Fruit fly (Drosophila melanogaster): ENCODE results near the gene Trmt61.

- peak; percentile 47 for TF ChIP-seq CG33017 (tag; optimal IDR thresholded peaks at IDR 0.05)
- TF ChIP-seq Crg-1 (GFP tag; optimal IDR thresholded peaks at IDR 0.05): no peak
- peak; percentile 72 for TF ChIP-seq kay (GFP tag; ENCODE audit: borderline replicate concordance)
- no peak for TF ChIP-seq ovo (GFP tag; optimal IDR thresholded peaks at IDR 0.05)
- no peak for TF ChIP-seq toe (GFP tag; optimal IDR thresholded peaks at IDR 0.05)
- TF ChIP-seq CG7045 (GFP tag; optimal IDR thresholded peaks at IDR 0.05): no peak
- no peak for TF ChIP-seq tj (GFP tag; optimal IDR thresholded peaks at IDR 0.05)
- TF ChIP-seq Mnt (GFP tag; optimal IDR thresholded peaks at IDR 0.05): peak; percentile 57
Observed at dm6 chr3R:26105924-26106494, 46.7 kb downstream of the Trmt61 start.

All from whole organism, adult.